Fruit fly (Drosophila melanogaster) whole organism, embryonic: ENCODE data around the gene SecCl.

Experiments used
- Antp ChIP-seq: fragments of 200-800 bp; sonication (Bioruptor generic); optimal IDR thresholded peaks from 3 replicates; lab custom pipeline; 2016; ENCODE audit warnings: missing biosample characterization, missing genetic modification characterization
- CG15073 ChIP-seq: fragments of 200-800 bp; sonication (Bioruptor generic); optimal IDR thresholded peaks from 2 replicates; lab custom pipeline; 2016; ENCODE audit warnings: missing biosample characterization, missing genetic modification characterization
- CG2120 ChIP-seq: fragments of 200-800 bp; sonication (Bioruptor generic); optimal IDR thresholded peaks from 3 replicates; lab custom pipeline; 2016; ENCODE audit warnings: missing biosample characterization, missing genetic modification characterization
- Ptx1 ChIP-seq: fragments of 200-800 bp; sonication (Bioruptor generic); IDR thresholded peaks from 2 replicates; pipeline ENCODE4 v1.3.6; 2022; ENCODE audit warnings: missing biosample characterization, missing genetic modification characterization
- Sry-β ChIP-seq: fragments of 200-800 bp; sonication (Bioruptor generic); optimal IDR thresholded peaks from 2 replicates; lab custom pipeline; 2018; ENCODE audit warnings: missing biosample characterization, mild to moderate bottlenecking, missing genetic modification characterization, moderate library complexity
- Stat92E ChIP-seq, 3 experiments: fragments of >200 bp in 2 of 3; fragments of 200-800 bp in 1 of 3; sonication (Bioruptor generic) in 1 of 3; optimal IDR thresholded peaks; 2 replicates each; lab custom pipeline; 2017 to 2019; ENCODE audit warnings: missing biosample characterization in 3 of 3, missing genetic modification characterization in 3 of 3, mild to moderate bottlenecking in 1 of 3, moderate library complexity in 1 of 3
- abd-A ChIP-seq: fragments of 200-800 bp; sonication (Bioruptor generic); optimal IDR thresholded peaks from 3 replicates; lab custom pipeline; 2019; ENCODE audit warnings: missing biosample characterization, mild to moderate bottlenecking, missing genetic modification characterization, moderate library complexity
- ac ChIP-seq: fragments of 200-800 bp; sonication (Bioruptor generic); optimal IDR thresholded peaks from 3 replicates; lab custom pipeline; 2017; ENCODE audit warnings: missing biosample characterization, mild to moderate bottlenecking, missing genetic modification characterization
- insv ChIP-seq, 2 experiments: fragments of 200-800 bp; sonication (Bioruptor generic); optimal IDR thresholded peaks; 3 replicates each; lab custom pipeline; 2016 to 2018; ENCODE audit warnings: missing biosample characterization in 2 of 2, missing genetic modification characterization in 2 of 2
- sima ChIP-seq: fragments of 200-800 bp; sonication (Bioruptor generic); optimal IDR thresholded peaks from 2 replicates; lab custom pipeline; 2016; ENCODE audit warnings: missing biosample characterization, missing genetic modification characterization
- sisA ChIP-seq: fragments of 200-800 bp; sonication (Bioruptor generic); IDR thresholded peaks from 2 replicates; pipeline ENCODE4 v1.3.6; 2022; ENCODE audit warnings: missing biosample characterization, missing genetic modification characterization
- ttk ChIP-seq: fragments of 200-800 bp; sonication (Bioruptor generic); IDR thresholded peaks from 2 replicates; pipeline ENCODE4 v2.1.2; 2022; ENCODE audit warnings: missing biosample characterization, missing genetic modification characterization
- usp ChIP-seq: fragments of >200 bp; optimal IDR thresholded peaks from 2 replicates; lab custom pipeline; 2017; ENCODE audit warnings: missing biosample characterization, missing genetic modification characterization
- yki ChIP-seq: fragments of >200 bp; optimal IDR thresholded peaks from 3 replicates; lab custom pipeline; 2018

- peak; percentile 94 for TF ChIP-seq abd-A (tag; lab: Kevin White, UChicago)
- peak; percentile 64 for TF ChIP-seq yki (lab: Kevin White, UChicago)
- TF ChIP-seq ttk = peak; percentile 7; the same call in 1 of the 2 replicates
- TF ChIP-seq Ptx1 (GFP tag; lab: Robert Waterston, UW) = no peak
- TF ChIP-seq CG2120 (GFP tag; lab: Kevin White, UChicago) = peak; percentile 70
- TF ChIP-seq Sry-β (GFP tag; lab: Kevin White, UChicago) = peak; percentile 31
- no peak for TF ChIP-seq usp (GFP tag; lab: Kevin White, UChicago)
- TF ChIP-seq sisA (GFP tag; lab: Robert Waterston, UW) = peak; percentile 16; the same call in 1 of the 2 replicates
- no peak for TF ChIP-seq CG15073 (GFP tag; lab: Kevin White, UChicago)
- peak in 1 of 2 experiments; percentile 61 for TF ChIP-seq insv (GFP tag; optimal IDR thresholded peaks at IDR 0.05; lab: Kevin White, UChicago)
- peak; percentile 28 for TF ChIP-seq Antp
- TF ChIP-seq Stat92E (GFP tag; optimal IDR thresholded peaks at IDR 0.05; lab: Kevin White, UChicago) = peak in 1 of 3 experiments; percentile 46
- no peak for TF ChIP-seq sima
- TF ChIP-seq ac (GFP tag; lab: Kevin White, UChicago) = peak; percentile 27
Measured at dm6 chr3L:17486794-17487726, 17.1 kb downstream of the SecCl start, which contains the start of gene Oatp74D.
